Worm (Caenorhabditis elegans): ENCODE results near the gene hpo-31.

hpo-31 gene

DNA sequence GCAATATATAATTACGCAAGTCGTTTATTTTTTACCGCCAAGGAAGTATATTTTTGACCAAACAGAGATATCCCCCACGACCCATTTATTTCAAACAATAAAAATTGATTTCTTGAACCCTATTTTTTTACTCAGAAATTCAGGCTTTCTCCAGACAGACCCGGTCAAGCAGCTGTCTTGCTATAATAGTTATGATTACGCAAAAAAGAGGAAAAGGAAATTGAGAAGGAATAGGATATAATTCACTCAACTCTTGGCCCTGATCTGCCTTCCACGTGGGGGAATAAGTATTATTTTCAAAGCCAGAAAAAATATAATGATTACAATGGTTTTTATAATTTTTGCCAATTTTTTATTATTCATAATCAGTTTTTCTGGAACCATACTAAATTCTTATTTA lies 34.3 kb downstream of the hpo-31 start, which contains the start of gene srx-136:
Gene srx-136 (plus strand): TSS at position 301 of the 400 bp plus-strand sequence.
- no peak for TF ChIP-seq unc-62 (GFP tag; optimal IDR thresholded peaks at IDR 0.05)

DNA sequence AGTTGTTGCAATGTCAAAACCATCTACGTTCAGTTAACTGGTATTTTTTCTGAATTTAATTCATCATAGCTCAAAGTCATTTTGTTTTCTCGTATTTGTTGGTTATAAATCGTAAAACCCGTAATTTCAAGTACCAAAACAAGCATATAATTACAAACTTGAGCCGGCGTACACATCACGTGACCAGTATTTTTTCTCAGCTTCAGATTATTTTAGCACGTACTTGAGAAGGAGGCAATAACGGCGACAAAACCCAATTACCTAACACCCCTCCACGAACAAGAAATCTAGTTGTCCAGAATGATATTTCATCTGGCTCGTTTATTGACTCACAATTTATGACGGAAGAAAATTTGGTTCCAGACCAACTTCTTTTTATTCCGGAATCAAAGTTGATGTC lies 36.1 kb downstream of the hpo-31 start, which contains the start of gene srx-135:
Gene srx-135 (plus strand): TSS at position 301 of the 400 bp plus-strand sequence.
- TF ChIP-seq unc-62 (GFP tag; optimal IDR thresholded peaks at IDR 0.05), result no peak

DNA sequence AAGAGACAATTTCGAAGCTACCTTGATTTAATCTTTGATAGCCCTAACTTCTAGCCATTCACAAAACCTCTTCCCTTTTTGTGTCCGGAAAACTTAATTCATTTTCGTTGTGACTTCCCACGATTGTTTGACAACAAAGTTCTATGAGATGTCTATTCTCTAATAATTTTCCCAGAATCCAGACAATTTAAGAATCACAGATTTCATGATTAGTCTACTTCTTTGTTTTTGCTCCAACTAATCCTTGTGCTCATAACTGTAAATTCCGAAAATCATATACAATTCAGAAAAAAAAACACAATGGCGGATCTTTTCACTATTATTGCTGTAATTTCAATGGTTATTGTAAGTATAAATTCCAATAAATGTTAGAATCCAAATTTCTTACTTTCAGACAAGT lies 39.7 kb downstream of the hpo-31 start, which contains the start of gene srx-137:
Gene srx-137 (plus strand): TSS at position 301 of the 400 bp plus-strand sequence.
- no peak for TF ChIP-seq unc-62 (GFP tag; optimal IDR thresholded peaks at IDR 0.05)

DNA sequence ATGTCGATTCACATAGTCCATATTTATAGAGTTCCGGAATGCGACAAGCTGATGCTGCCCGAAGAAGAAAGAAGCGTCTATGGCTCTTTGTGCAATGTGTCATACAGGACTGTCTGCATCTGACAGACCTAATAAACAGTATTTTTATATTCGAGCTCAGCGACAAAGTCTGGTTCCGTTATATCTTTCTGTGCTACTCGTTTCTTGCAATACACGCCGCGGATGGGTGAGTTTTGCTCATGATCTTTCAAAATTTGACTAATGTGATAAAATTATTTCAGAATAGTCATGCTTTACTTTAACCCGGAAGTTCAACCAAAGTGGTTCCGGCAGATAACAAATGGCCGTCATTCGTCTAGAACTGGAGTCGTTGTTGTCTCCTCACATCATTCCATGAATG lies 40.8 kb downstream of the hpo-31 start:
- TF ChIP-seq unc-62 (GFP tag; optimal IDR thresholded peaks at IDR 0.05), result no peak

ce11 chrV:13866353-13866752 lies 43.5 kb downstream of the hpo-31 start, which contains the start of gene nhr-175:
nhr-175 (plus strand) TSS chrV:13866691.
- no peak for TF ChIP-seq unc-62 (GFP tag; optimal IDR thresholded peaks at IDR 0.05)

- TF ChIP-seq unc-62 (GFP tag; optimal IDR thresholded peaks at IDR 0.05), result no peak
Observed at ce11 chrV:13869551-13869950, 46.7 kb downstream of the hpo-31 start.

DNA sequence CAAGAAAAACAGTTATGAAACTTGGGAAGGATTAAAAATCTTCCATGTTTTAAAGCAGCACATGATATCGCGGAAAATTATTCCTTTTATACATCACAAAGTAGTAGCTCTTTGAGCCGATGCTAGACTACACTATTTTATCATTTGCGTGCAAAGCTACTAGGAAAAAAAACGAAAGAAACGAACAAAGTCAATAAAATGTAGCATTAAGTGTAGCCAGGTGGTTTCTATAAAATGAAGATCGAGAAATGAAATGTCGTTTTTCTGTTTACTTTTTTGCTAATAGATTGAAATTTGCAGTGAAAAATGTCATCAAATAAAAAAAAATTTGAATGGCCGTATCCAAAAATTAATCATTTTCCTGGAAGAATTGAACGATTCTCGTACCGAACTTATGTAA lies 50.0 kb downstream of the hpo-31 start, which contains the start of gene cpt-5:
Gene cpt-5 (plus strand): TSS at position 301 of the 400 bp plus-strand sequence.
- TF ChIP-seq unc-62 (GFP tag; optimal IDR thresholded peaks at IDR 0.05), result no peak

DNA sequence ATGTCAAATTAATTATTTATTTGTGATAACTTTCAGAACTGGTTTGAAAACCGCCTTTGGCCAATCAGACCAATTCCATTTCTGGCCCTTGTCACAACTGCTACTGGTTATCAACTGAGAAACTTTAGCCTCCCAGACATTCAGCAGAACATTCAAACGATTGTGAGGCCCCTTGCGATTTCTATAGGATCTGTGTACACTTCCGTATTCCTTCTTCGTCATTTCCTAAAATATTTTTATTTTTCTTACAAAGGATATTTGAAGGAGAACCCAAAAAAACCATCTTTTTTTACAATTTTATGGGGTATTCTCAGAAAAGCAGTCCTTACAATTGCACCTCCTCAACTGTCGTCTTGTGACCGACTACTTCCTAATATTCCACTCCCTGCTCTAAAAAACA lies 50.5 kb downstream of the hpo-31 start:
- TF ChIP-seq unc-62 (GFP tag; optimal IDR thresholded peaks at IDR 0.05), result no peak
